Worm (Caenorhabditis elegans) whole organism, mixed stage, embryonic: ENCODE data around the gene srsx-40.

Experiments used
- bed-3 ChIP-seq: fragments of 200-800 bp; sonication (Bioruptor generic); optimal IDR thresholded peaks from 3 replicates; lab custom pipeline; 2018; ENCODE audit warnings: mild to moderate bottlenecking, missing genetic modification characterization, moderate library complexity, missing compliant biosample characterization
- blmp-1 ChIP-seq: fragments of 150-350 bp; optimal IDR thresholded peaks from 2 replicates; lab custom pipeline; 2014; ENCODE audit warnings: missing biosample characterization, missing genetic modification characterization
- ceh-39 ChIP-seq: fragments of 150-350 bp; optimal IDR thresholded peaks from 2 replicates; lab custom pipeline; 2014; ENCODE audit warnings: missing biosample characterization, missing genetic modification characterization
- ceh-43 ChIP-seq: fragments of 200-800 bp; sonication (Bioruptor generic); optimal IDR thresholded peaks from 2 replicates; lab custom pipeline; 2018; ENCODE audit warnings: mild to moderate bottlenecking, missing genetic modification characterization, moderate library complexity, missing compliant biosample characterization
- ceh-83 ChIP-seq: fragments of 200-800 bp; sonication (Bioruptor generic); optimal IDR thresholded peaks from 2 replicates; lab custom pipeline; 2018; ENCODE audit warnings: mild to moderate bottlenecking, missing genetic modification characterization, missing compliant biosample characterization
- elt-1 ChIP-seq: sonication (generic microtip); optimal IDR thresholded peaks from 2 replicates; lab custom pipeline; 2017; ENCODE audit warnings: missing genetic modification characterization, mild to moderate bottlenecking, missing compliant biosample characterization, antibody characterized with exemption, moderate library complexity, borderline replicate concordance; ENCODE audit not compliant: insufficient read depth
- elt-3 ChIP-seq: fragments of 150-350 bp; optimal IDR thresholded peaks from 2 replicates; lab custom pipeline; 2014; ENCODE audit warnings: missing biosample characterization, missing genetic modification characterization
- ham-2 ChIP-seq: fragments of 200-800 bp; sonication (Bioruptor generic); optimal IDR thresholded peaks from 2 replicates; lab custom pipeline; 2018; ENCODE audit warnings: mild to moderate bottlenecking, missing genetic modification characterization, missing compliant biosample characterization
- hlh-1 ChIP-seq: fragments of 150-350 bp; optimal IDR thresholded peaks from 2 replicates; lab custom pipeline; 2014; ENCODE audit warnings: missing biosample characterization, missing genetic modification reagents, missing genetic modification characterization
- lin-13 ChIP-seq: fragments of 150-350 bp; optimal IDR thresholded peaks from 2 replicates; lab custom pipeline; 2014; ENCODE audit warnings: missing biosample characterization, missing genetic modification characterization
- lin-32 ChIP-seq: fragments of 200-800 bp; sonication (Bioruptor generic); optimal IDR thresholded peaks from 2 replicates; lab custom pipeline; 2018; ENCODE audit warnings: mild to moderate bottlenecking, missing genetic modification characterization, missing compliant biosample characterization
- mab-5 ChIP-seq: fragments of 150-350 bp; optimal IDR thresholded peaks from 2 replicates; lab custom pipeline; 2014; ENCODE audit warnings: missing biosample characterization, missing genetic modification characterization
- mep-1 ChIP-seq: fragments of 150-350 bp; optimal IDR thresholded peaks from 2 replicates; lab custom pipeline; 2017; ENCODE audit warnings: missing biosample characterization, missing genetic modification reagents, missing genetic modification characterization, inconsistent platforms
- mls-2 ChIP-seq: sonication (generic microtip); optimal IDR thresholded peaks from 2 replicates; lab custom pipeline; 2016; ENCODE audit warnings: mild to moderate bottlenecking, missing genetic modification characterization, moderate library complexity, missing compliant biosample characterization
- nhr-12 ChIP-seq: fragments of 150-350 bp; optimal IDR thresholded peaks from 2 replicates; lab custom pipeline; 2014; ENCODE audit warnings: missing biosample characterization, missing genetic modification characterization
- nhr-237 ChIP-seq: fragments of 150-350 bp; optimal IDR thresholded peaks from 2 replicates; lab custom pipeline; 2014; ENCODE audit warnings: missing biosample characterization, missing genetic modification characterization
- nhr-76 ChIP-seq: sonication (generic microtip); optimal IDR thresholded peaks from 2 replicates; lab custom pipeline; 2017; ENCODE audit warnings: missing biosample characterization, missing genetic modification characterization
- pha-4 ChIP-seq: fragments of 150-350 bp; optimal IDR thresholded peaks from 2 replicates; lab custom pipeline; 2018; ENCODE audit warnings: missing biosample characterization, missing genetic modification reagents, missing genetic modification characterization
- sem-2 ChIP-seq: fragments of 200-800 bp; sonication (Bioruptor generic); optimal IDR thresholded peaks from 2 replicates; lab custom pipeline; 2018; ENCODE audit warnings: mild to moderate bottlenecking, missing genetic modification characterization, missing compliant biosample characterization
- snpc-4 ChIP-seq: fragments of 150-350 bp; optimal IDR thresholded peaks from 2 replicates; lab custom pipeline; 2014; ENCODE audit warnings: missing biosample characterization, missing genetic modification characterization
- sptf-1 ChIP-seq: sonication (generic microtip); optimal IDR thresholded peaks from 2 replicates; lab custom pipeline; 2017; ENCODE audit warnings: mild to moderate bottlenecking, missing genetic modification characterization, moderate library complexity, missing compliant biosample characterization
- tbx-8 ChIP-seq: fragments of 200-800 bp; sonication (Bioruptor generic); optimal IDR thresholded peaks from 2 replicates; lab custom pipeline; 2018; ENCODE audit warnings: mild to moderate bottlenecking, missing genetic modification characterization, moderate library complexity, missing compliant biosample characterization
- unc-120 ChIP-seq: sonication (generic microtip); optimal IDR thresholded peaks from 2 replicates; lab custom pipeline; 2017; ENCODE audit warnings: missing genetic modification characterization, missing compliant biosample characterization; ENCODE audit not compliant: poor library complexity, severe bottlenecking
- unc-39 ChIP-seq: fragments of 150-350 bp; optimal IDR thresholded peaks from 2 replicates; lab custom pipeline; 2014; ENCODE audit warnings: missing biosample characterization, missing genetic modification characterization
- unc-62 ChIP-seq: fragments of 150-350 bp; optimal IDR thresholded peaks from 2 replicates; lab custom pipeline; 2014; ENCODE audit warnings: missing biosample characterization, missing genetic modification reagents, missing genetic modification characterization
- ztf-11 ChIP-seq: fragments of 150-350 bp; optimal IDR thresholded peaks from 2 replicates; lab custom pipeline; 2014; ENCODE audit warnings: missing biosample characterization, missing genetic modification characterization

The srsx-40 gene

ce11 chrV:7672258-7672657 is 31.2 kb downstream of the srsx-40 start, which contains the start of gene C12D5.4:
Gene C12D5.4, plus strand, starts transcription at chrV:7672558.
- no peak for TF ChIP-seq ceh-83 (GFP tag; lab: Kevin White, UChicago)
- TF ChIP-seq hlh-1: no peak
- TF ChIP-seq blmp-1 (tag; lab: Kevin White, UChicago): no peak
- TF ChIP-seq bed-3: no peak
- TF ChIP-seq mab-5 (tag; lab: Kevin White, UChicago): no peak
- TF ChIP-seq elt-3 (tag; lab: Kevin White, UChicago): no peak
- no peak for TF ChIP-seq tbx-8 (GFP tag; lab: Kevin White, UChicago)
- no peak for TF ChIP-seq snpc-4 (tag; lab: Kevin White, UChicago)
- TF ChIP-seq sptf-1 (tag; lab: Kevin White, UChicago): no peak
- TF ChIP-seq elt-1 (tag; lab: Kevin White, UChicago): no peak
- TF ChIP-seq ham-2 (GFP tag; lab: Kevin White, UChicago): no peak
- TF ChIP-seq unc-62 (GFP tag; lab: Kevin White, UChicago): no peak

DNA sequence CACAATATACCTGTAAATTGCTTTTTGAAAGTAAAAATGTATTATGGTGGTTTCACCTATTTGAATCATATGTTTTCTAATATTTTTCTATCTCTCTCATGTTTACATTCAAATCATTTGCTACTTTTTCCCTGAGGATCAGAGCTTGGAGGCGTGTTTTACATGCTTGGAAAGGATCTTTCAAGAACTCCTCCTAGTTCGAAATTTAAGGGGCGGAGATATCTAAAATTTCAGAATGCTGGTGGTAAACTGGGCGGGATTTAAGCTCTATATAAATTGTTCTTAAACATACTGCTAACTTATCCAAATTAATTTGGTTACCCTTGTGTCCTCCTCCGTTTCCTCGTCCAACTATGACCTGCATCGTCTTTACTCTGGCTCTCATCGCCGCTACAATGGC is 35.5 kb downstream of the srsx-40 start, which contains the start of gene C12D5.5:
TSS of gene C12D5.5 (plus strand) at position 301 of the 400 bp plus-strand sequence.
- TF ChIP-seq lin-32 (GFP tag; lab: Kevin White, UChicago): no peak
- no peak for TF ChIP-seq ceh-43 (GFP tag; lab: Kevin White, UChicago)
- no peak for TF ChIP-seq tbx-8 (GFP tag; lab: Kevin White, UChicago)
- TF ChIP-seq pha-4 (tag; lab: Kevin White, UChicago): no peak
- no peak for TF ChIP-seq ztf-11
- no peak for TF ChIP-seq nhr-12 (tag; lab: Kevin White, UChicago)
- TF ChIP-seq sem-2 (GFP tag; lab: Kevin White, UChicago): no peak
- no peak for TF ChIP-seq lin-13
- no peak for TF ChIP-seq elt-3 (tag; lab: Kevin White, UChicago)
- TF ChIP-seq ceh-83 (GFP tag; lab: Kevin White, UChicago): no peak
- TF ChIP-seq mls-2: no peak

DNA sequence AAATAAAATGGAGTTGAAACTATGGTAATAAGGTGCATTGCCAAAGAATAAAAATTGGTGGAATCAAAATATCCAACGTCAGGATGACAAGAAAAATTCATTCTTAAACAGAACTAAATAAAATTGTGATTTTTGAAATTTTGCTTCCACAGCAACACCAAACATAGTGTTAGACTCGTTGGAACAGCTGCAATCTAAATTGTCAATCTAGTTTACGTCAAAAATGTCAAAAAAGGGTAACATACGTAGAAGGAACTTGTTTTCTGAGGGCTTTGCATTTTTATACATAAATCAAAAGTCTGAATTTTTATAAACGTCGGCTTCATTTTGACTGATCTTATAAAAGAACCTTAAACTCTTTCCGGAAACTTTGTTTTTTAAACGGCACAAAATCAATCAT is 49.9 kb downstream of the srsx-40 start, which contains the start of gene srh-200:
TSS of gene srh-200 (minus strand) at position 101 of the 400 bp plus-strand sequence.
- TF ChIP-seq nhr-237: no peak
- TF ChIP-seq unc-62 (GFP tag; lab: Kevin White, UChicago): no peak
- no peak for TF ChIP-seq nhr-12 (tag; lab: Kevin White, UChicago)
- no peak for TF ChIP-seq ceh-39 (tag; lab: Kevin White, UChicago)
- TF ChIP-seq lin-13: no peak
- TF ChIP-seq unc-39 (tag; lab: Kevin White, UChicago): no peak
- TF ChIP-seq tbx-8 (GFP tag; lab: Kevin White, UChicago): no peak
- TF ChIP-seq pha-4 (tag; lab: Kevin White, UChicago): no peak
- TF ChIP-seq ceh-83 (GFP tag; lab: Kevin White, UChicago): no peak
- no peak for TF ChIP-seq ztf-11
- no peak for TF ChIP-seq elt-1 (tag; lab: Kevin White, UChicago)
- no peak for TF ChIP-seq unc-120 (tag; lab: Kevin White, UChicago)
- no peak for TF ChIP-seq nhr-76 (tag; lab: Kevin White, UChicago)

DNA sequence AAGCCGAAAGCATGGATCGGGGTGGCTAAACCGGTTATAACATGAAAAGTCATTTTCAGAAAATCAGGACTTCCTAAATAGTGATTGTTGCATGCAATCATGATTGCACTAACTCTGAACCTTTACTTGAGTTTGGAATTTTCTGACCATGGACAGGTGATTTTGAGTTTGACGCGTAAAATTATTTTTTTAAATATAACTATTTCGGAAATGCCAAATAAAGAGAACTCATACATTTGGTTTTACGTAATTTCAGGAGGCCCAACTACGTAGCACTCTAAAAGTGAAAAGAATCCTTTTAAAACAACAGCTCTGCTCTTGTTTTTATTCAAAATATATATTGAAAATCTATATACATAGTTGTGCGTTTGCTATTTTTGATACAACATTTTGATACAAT is 51.7 kb downstream of the srsx-40 start, which contains the start of gene srh-234:
TSS of gene srh-234 (minus strand) at position 101 of the 400 bp plus-strand sequence.
- TF ChIP-seq snpc-4 (tag; lab: Kevin White, UChicago): no peak
- no peak for TF ChIP-seq elt-3 (tag; lab: Kevin White, UChicago)
- TF ChIP-seq mep-1 (tag; lab: Kevin White, UChicago): no peak
- TF ChIP-seq ceh-39 (tag; lab: Kevin White, UChicago): no peak
- TF ChIP-seq unc-62 (GFP tag; lab: Kevin White, UChicago): no peak
- no peak for TF ChIP-seq tbx-8 (GFP tag; lab: Kevin White, UChicago)
- no peak for TF ChIP-seq pha-4 (tag; lab: Kevin White, UChicago)
- TF ChIP-seq elt-1 (tag; lab: Kevin White, UChicago): no peak
